Worm (Caenorhabditis elegans) whole organism, L2 larva: ENCODE data around the gene trf-1.

Experiments
- C34F6.9 ChIP-seq: fragments of 150-350 bp; optimal IDR thresholded peaks from 2 replicates; lab custom pipeline; 2014; ENCODE audit warnings: missing biosample characterization, missing genetic modification characterization
- F13H6.1 ChIP-seq: sonication (generic microtip); optimal IDR thresholded peaks from 2 replicates; lab custom pipeline; 2016; ENCODE audit warnings: missing genetic modification characterization, missing compliant biosample characterization
- R02D3.7 ChIP-seq: fragments of 150-350 bp; optimal IDR thresholded peaks from 2 replicates; lab custom pipeline; 2014; ENCODE audit warnings: missing biosample characterization, missing genetic modification characterization
- Y55F3AM.14 ChIP-seq: fragments of 200-800 bp; sonication (Bioruptor generic); optimal IDR thresholded peaks from 2 replicates; lab custom pipeline; 2018; ENCODE audit warnings: mild to moderate bottlenecking, missing genetic modification characterization, missing compliant biosample characterization
- ZK546.5 ChIP-seq: sonication (generic microtip); optimal IDR thresholded peaks from 2 replicates; lab custom pipeline; 2017; ENCODE audit warnings: missing biosample characterization, missing genetic modification characterization
- alr-1 ChIP-seq: fragments of 150-350 bp; optimal IDR thresholded peaks from 2 replicates; lab custom pipeline; 2014; ENCODE audit warnings: missing biosample characterization, missing genetic modification characterization
- aly-2 ChIP-seq: fragments of 150-350 bp; optimal IDR thresholded peaks from 2 replicates; lab custom pipeline; 2014; ENCODE audit warnings: missing biosample characterization, missing genetic modification characterization
- ama-1 ChIP-seq: fragments of 150-350 bp; optimal IDR thresholded peaks from 2 replicates; lab custom pipeline; 2018; ENCODE audit warnings: inconsistent platforms
- blmp-1 ChIP-seq: sonication (generic microtip); optimal IDR thresholded peaks from 2 replicates; lab custom pipeline; 2017; ENCODE audit warnings: missing genetic modification characterization, mild to moderate bottlenecking, missing compliant biosample characterization, antibody characterized with exemption, moderate library complexity; ENCODE audit not compliant: insufficient read depth
- ceh-16 ChIP-seq: fragments of 150-350 bp; optimal IDR thresholded peaks from 2 replicates; lab custom pipeline; 2014; ENCODE audit warnings: missing biosample characterization, missing genetic modification characterization
- ceh-82 ChIP-seq: fragments of 150-350 bp; optimal IDR thresholded peaks from 2 replicates; lab custom pipeline; 2014; ENCODE audit warnings: missing biosample characterization, missing genetic modification characterization
- crh-2 ChIP-seq: sonication (generic microtip); optimal IDR thresholded peaks from 2 replicates; lab custom pipeline; 2017; ENCODE audit warnings: missing biosample characterization, missing genetic modification characterization
- dmd-4 ChIP-seq: sonication (generic microtip); optimal IDR thresholded peaks from 2 replicates; lab custom pipeline; 2017; ENCODE audit warnings: missing biosample characterization, missing genetic modification characterization
- egl-27 ChIP-seq: sonication (generic microtip); optimal IDR thresholded peaks from 3 replicates; lab custom pipeline; 2017; ENCODE audit warnings: missing biosample characterization, missing genetic modification reagents, missing genetic modification characterization
- elt-1 ChIP-seq: fragments of 150-350 bp; optimal IDR thresholded peaks from 2 replicates; lab custom pipeline; 2014; ENCODE audit warnings: missing biosample characterization, missing genetic modification characterization
- elt-3 ChIP-seq: sonication (generic microtip); optimal IDR thresholded peaks from 2 replicates; lab custom pipeline; 2017; ENCODE audit warnings: missing biosample characterization, missing genetic modification characterization
- fos-1 ChIP-seq: fragments of 150-350 bp; optimal IDR thresholded peaks from 2 replicates; lab custom pipeline; 2014; ENCODE audit warnings: missing biosample characterization, missing genetic modification characterization
- lin-11 ChIP-seq: fragments of 150-350 bp; sonication (generic microtip); optimal IDR thresholded peaks from 2 replicates; lab custom pipeline; 2014; ENCODE audit warnings: missing biosample characterization, missing genetic modification characterization, inconsistent platforms, mixed read lengths
- lin-13 ChIP-seq: fragments of 150-350 bp; optimal IDR thresholded peaks from 2 replicates; lab custom pipeline; 2014; ENCODE audit warnings: missing biosample characterization, missing genetic modification reagents, missing genetic modification characterization
- lin-39 ChIP-seq: fragments of 150-350 bp; optimal IDR thresholded peaks from 2 replicates; lab custom pipeline; 2014; ENCODE audit warnings: missing biosample characterization, missing genetic modification reagents, missing genetic modification characterization
- lsy-2 ChIP-seq, 2 experiments: fragments of 150-350 bp in 1 of 2; sonication (generic microtip) in 1 of 2; optimal IDR thresholded peaks; 2 replicates each; lab custom pipeline; 2014 to 2017; ENCODE audit warnings: missing biosample characterization in 2 of 2, missing genetic modification characterization in 2 of 2
- mab-5 ChIP-seq: fragments of 150-350 bp; optimal IDR thresholded peaks from 2 replicates; lab custom pipeline; 2014; ENCODE audit warnings: missing biosample characterization, missing genetic modification characterization
- mbf-1 ChIP-seq: sonication (generic microtip); optimal IDR thresholded peaks from 2 replicates; lab custom pipeline; 2017; ENCODE audit warnings: missing biosample characterization, missing genetic modification characterization
- mdl-1 ChIP-seq, 2 experiments: fragments of 150-350 bp in 1 of 2; sonication (generic microtip) in 1 of 2; optimal IDR thresholded peaks; 2 replicates each; lab custom pipeline; 2017; ENCODE audit warnings: missing biosample characterization in 2 of 2, missing genetic modification characterization in 2 of 2
- nhr-10 ChIP-seq: sonication (generic microtip); optimal IDR thresholded peaks from 2 replicates; lab custom pipeline; 2017; ENCODE audit warnings: missing biosample characterization, missing genetic modification characterization
- nhr-11 ChIP-seq: fragments of 150-350 bp; optimal IDR thresholded peaks from 2 replicates; lab custom pipeline; 2014; ENCODE audit warnings: missing biosample characterization, missing genetic modification characterization
- nhr-12 ChIP-seq: fragments of 150-350 bp; optimal IDR thresholded peaks from 2 replicates; lab custom pipeline; 2014; ENCODE audit warnings: missing biosample characterization, missing genetic modification characterization
- nhr-129 ChIP-seq: fragments of 150-350 bp; optimal IDR thresholded peaks from 2 replicates; lab custom pipeline; 2014; ENCODE audit warnings: missing biosample characterization, missing genetic modification characterization
- nhr-21 ChIP-seq: fragments of 150-350 bp; optimal IDR thresholded peaks from 2 replicates; lab custom pipeline; 2014; ENCODE audit warnings: missing biosample characterization, missing genetic modification characterization
- nhr-23 ChIP-seq: fragments of 150-350 bp; optimal IDR thresholded peaks from 2 replicates; lab custom pipeline; 2014; ENCODE audit warnings: missing biosample characterization, missing genetic modification reagents, missing genetic modification characterization
- nhr-237 ChIP-seq: fragments of 150-350 bp; optimal IDR thresholded peaks from 2 replicates; lab custom pipeline; 2014; ENCODE audit warnings: missing biosample characterization, missing genetic modification characterization
- nhr-25 ChIP-seq: fragments of 150-350 bp; sonication (generic microtip); optimal IDR thresholded peaks from 3 replicates; lab custom pipeline; 2014; ENCODE audit warnings: missing biosample characterization, missing genetic modification characterization
- nhr-6 ChIP-seq: fragments of 150-350 bp; optimal IDR thresholded peaks from 2 replicates; lab custom pipeline; 2014; ENCODE audit warnings: missing biosample characterization, missing genetic modification characterization
- nhr-77 ChIP-seq: fragments of 150-350 bp; optimal IDR thresholded peaks from 2 replicates; lab custom pipeline; 2014; ENCODE audit warnings: missing biosample characterization, missing genetic modification characterization
- peb-1 ChIP-seq: fragments of 150-350 bp; optimal IDR thresholded peaks from 2 replicates; lab custom pipeline; 2014; ENCODE audit warnings: missing biosample characterization, missing genetic modification characterization
- sem-4 ChIP-seq: fragments of 150-350 bp; optimal IDR thresholded peaks from 2 replicates; lab custom pipeline; 2014; ENCODE audit warnings: missing biosample characterization, missing genetic modification reagents, missing genetic modification characterization
- skn-1 ChIP-seq: sonication (generic microtip); optimal IDR thresholded peaks from 2 replicates; lab custom pipeline; 2017; ENCODE audit warnings: missing biosample characterization, missing genetic modification characterization
- sma-3 ChIP-seq: sonication (generic microtip); optimal IDR thresholded peaks from 2 replicates; lab custom pipeline; 2016; ENCODE audit warnings: missing genetic modification reagents, missing genetic modification characterization, missing compliant biosample characterization
- sma-9 ChIP-seq, 2 experiments: fragments of 150-350 bp in 1 of 2; sonication (generic microtip) in 1 of 2; optimal IDR thresholded peaks; 2 replicates each; lab custom pipeline; 2014 to 2016; ENCODE audit warnings: missing genetic modification characterization in 2 of 2, mild to moderate bottlenecking in 1 of 2, missing biosample characterization in 1 of 2, missing compliant biosample characterization in 1 of 2, missing genetic modification reagents in 1 of 2, moderate library complexity in 1 of 2
- snpc-4 ChIP-seq: fragments of 150-350 bp; optimal IDR thresholded peaks from 2 replicates; lab custom pipeline; 2014; ENCODE audit warnings: missing biosample characterization, missing genetic modification characterization
- unc-39 ChIP-seq: fragments of 150-350 bp; optimal IDR thresholded peaks from 2 replicates; lab custom pipeline; 2014; ENCODE audit warnings: missing biosample characterization, missing genetic modification characterization
- unc-55 ChIP-seq: fragments of 150-350 bp; sonication (generic microtip); optimal IDR thresholded peaks from 3 replicates; lab custom pipeline; 2014; ENCODE audit warnings: missing biosample characterization, missing genetic modification reagents, missing genetic modification characterization
- unc-62 ChIP-seq: fragments of 150-350 bp; optimal IDR thresholded peaks from 2 replicates; lab custom pipeline; 2014; ENCODE audit warnings: missing biosample characterization, missing genetic modification reagents, missing genetic modification characterization
- zag-1 ChIP-seq: fragments of 150-350 bp; optimal IDR thresholded peaks from 2 replicates; lab custom pipeline; 2014; ENCODE audit warnings: missing biosample characterization, missing genetic modification characterization
- ztf-1 ChIP-seq: fragments of 200-800 bp; sonication (Bioruptor generic); conservative IDR thresholded peaks from 2 replicates; pipeline ENCODE4 v1.3.6; 2022; ENCODE audit warnings: missing genetic modification characterization, missing compliant biosample characterization
- ztf-11 ChIP-seq: sonication (generic microtip); optimal IDR thresholded peaks from 2 replicates; lab custom pipeline; 2017; ENCODE audit warnings: missing biosample characterization, missing genetic modification characterization
- ztf-4 ChIP-seq: fragments of 150-350 bp; optimal IDR thresholded peaks from 2 replicates; lab custom pipeline; 2014; ENCODE audit warnings: missing biosample characterization, missing genetic modification characterization

trf-1 gene

DNA sequence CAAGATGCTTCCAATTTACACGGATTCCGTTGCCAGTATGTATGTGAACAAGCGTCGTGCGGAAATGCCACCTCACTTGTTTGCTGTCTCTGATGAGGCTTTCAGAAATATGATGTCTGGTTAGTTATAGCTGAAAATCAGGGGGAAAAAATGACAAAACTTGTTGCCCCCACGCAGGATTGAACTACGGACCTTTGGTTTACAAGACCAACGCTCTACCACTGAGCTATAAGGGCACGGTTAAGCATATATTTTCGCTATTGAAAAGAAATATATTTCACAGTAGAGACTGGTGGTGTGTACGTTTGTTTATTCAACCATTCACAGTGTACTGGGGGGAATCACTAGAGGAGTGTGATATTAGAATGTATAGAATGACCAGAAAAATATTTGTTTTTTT is 19.1 kb upstream of the trf-1 start:
- TF ChIP-seq unc-55 (GFP tag; lab: Kevin White, UChicago) (no peak), nhr-11 (tag; lab: Kevin White, UChicago) (no peak), egl-27 (no peak), fos-1 (peak; percentile 24), dmd-4 (tag; lab: Kevin White, UChicago) (no peak), ztf-4 (no peak), ztf-11 (tag; lab: Kevin White, UChicago) (no peak), elt-3 (tag; lab: Kevin White, UChicago) (no peak)

DNA sequence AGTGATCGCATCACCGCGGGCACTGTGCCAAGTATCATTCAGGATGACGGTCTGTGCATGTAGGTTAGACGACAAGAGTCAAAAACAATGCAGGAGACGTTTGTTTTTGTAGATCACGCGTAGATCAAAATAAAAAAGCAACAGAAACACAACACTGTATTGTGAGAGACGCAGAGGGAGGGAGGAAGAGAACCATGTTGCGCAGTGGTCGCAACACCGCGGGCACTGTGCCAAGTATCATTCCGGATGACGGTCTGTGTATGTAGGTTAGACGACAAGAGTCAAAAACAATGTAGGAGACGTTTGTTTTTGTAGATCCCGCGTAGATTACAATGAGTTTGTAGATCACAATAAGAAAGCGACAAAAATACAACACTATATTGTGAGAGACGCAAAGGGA is 11.3 kb upstream of the trf-1 start:
- TF ChIP-seq snpc-4 (tag; lab: Kevin White, UChicago) (no peak), nhr-23 (tag; lab: Kevin White, UChicago) (no peak), R02D3.7 (tag; lab: Kevin White, UChicago) (no peak), nhr-10 (tag; lab: Kevin White, UChicago) (no peak), mdl-1 (tag; optimal IDR thresholded peaks at IDR 0.05; lab: Kevin White, UChicago) (no peak), sem-4 (tag; lab: Kevin White, UChicago) (no peak), nhr-25 (no peak), alr-1 (tag; lab: Kevin White, UChicago) (no peak), nhr-21 (tag; lab: Kevin White, UChicago) (no peak), mab-5 (tag; lab: Kevin White, UChicago) (no peak), nhr-129 (no peak), elt-1 (tag; lab: Kevin White, UChicago) (no peak), nhr-237 (tag; lab: Kevin White, UChicago) (no peak), skn-1 (tag; lab: Kevin White, UChicago) (no peak), nhr-77 (tag; lab: Kevin White, UChicago) (no peak), nhr-11 (tag; lab: Kevin White, UChicago) (no peak)

DNA sequence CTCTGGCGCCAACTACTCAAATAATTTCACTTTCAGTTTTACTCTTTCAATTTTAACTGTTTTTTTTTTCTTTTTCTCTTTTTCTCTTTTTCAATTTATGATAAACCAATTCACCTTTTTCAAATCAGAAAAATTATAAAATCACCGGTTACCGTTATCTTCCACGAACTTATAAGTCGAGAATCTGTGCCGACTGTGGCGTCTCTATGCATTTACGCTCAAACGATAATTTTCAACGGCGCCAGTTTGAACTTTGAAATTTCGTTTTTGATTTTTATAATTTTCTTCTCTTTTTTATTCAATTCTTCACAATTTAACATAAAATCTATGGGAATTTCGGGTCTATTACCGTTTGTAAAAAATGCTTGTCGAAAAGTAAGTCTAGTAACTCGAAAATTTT is 6.8 kb upstream of the trf-1 start, which contains the start of gene exo-1:
TSS of gene exo-1 (plus strand) at position 101 of the 400 bp plus-strand sequence.
- TF ChIP-seq elt-1 (tag; lab: Kevin White, UChicago) (no peak), lsy-2 (tag; optimal IDR thresholded peaks at IDR 0.05; lab: Kevin White, UChicago) (peak in 1 of 2 experiments; percentile 77), lin-11 (no peak), alr-1 (tag; lab: Kevin White, UChicago) (no peak), nhr-237 (tag; lab: Kevin White, UChicago) (no peak), sma-3 (GFP tag; lab: Kevin White, UChicago) (peak; percentile 70), nhr-25 (peak; percentile 63), F13H6.1 (no peak), egl-27 (no peak), nhr-6 (tag; lab: Kevin White, UChicago) (no peak), unc-55 (GFP tag; lab: Kevin White, UChicago) (peak; percentile 87), ceh-16 (no peak), dmd-4 (tag; lab: Kevin White, UChicago) (no peak), crh-2 (tag; lab: Kevin White, UChicago) (peak; percentile 66), R02D3.7 (tag; lab: Kevin White, UChicago) (no peak), ama-1 (lab: Kevin White, UChicago) (no peak), Y55F3AM.14 (GFP tag; lab: Kevin White, UChicago) (no peak), lin-13 (GFP tag; lab: Kevin White, UChicago) (peak; percentile 75), skn-1 (tag; lab: Kevin White, UChicago) (no peak), nhr-21 (tag; lab: Kevin White, UChicago) (no peak), mdl-1 (tag; optimal IDR thresholded peaks at IDR 0.05; lab: Kevin White, UChicago) (no peak), ztf-4 (no peak), mbf-1 (tag; lab: Kevin White, UChicago) (no peak), nhr-10 (tag; lab: Kevin White, UChicago) (no peak), C34F6.9 (peak; percentile 41), unc-62 (no peak), lin-39 (tag; lab: Kevin White, UChicago) (no peak), nhr-12 (no peak), aly-2 (tag; lab: Kevin White, UChicago) (no peak), peb-1 (no peak), nhr-77 (tag; lab: Kevin White, UChicago) (no peak), ZK546.5 (no peak), nhr-23 (tag; lab: Kevin White, UChicago) (no peak), mab-5 (tag; lab: Kevin White, UChicago) (no peak), sma-9 (GFP tag; optimal IDR thresholded peaks at IDR 0.05; lab: Kevin White, UChicago) (peak; percentile 26), sma-9 (tag; optimal IDR thresholded peaks at IDR 0.05; lab: Kevin White, UChicago) (no peak), elt-3 (tag; lab: Kevin White, UChicago) (no peak), ztf-11 (tag; lab: Kevin White, UChicago) (no peak), snpc-4 (tag; lab: Kevin White, UChicago) (peak; percentile 53), zag-1 (tag; lab: Kevin White, UChicago) (peak; percentile 1), nhr-11 (tag; lab: Kevin White, UChicago) (no peak), fos-1 (peak; percentile 63), nhr-129 (peak; percentile 70), blmp-1 (peak; percentile 21), ceh-82 (tag; lab: Kevin White, UChicago) (no peak), unc-39 (no peak), ztf-1 (no peak), sem-4 (tag; lab: Kevin White, UChicago) (no peak)
